Fruit fly (Drosophila melanogaster) whole organism, embryonic: Measurements from ENCODE around the gene Gcna.

Experiments used
- ATbp ChIP-seq: fragments of 200-800 bp; sonication (Bioruptor generic); optimal IDR thresholded peaks from 2 replicates; lab custom pipeline; 2017; ENCODE audit warnings: missing biosample characterization, mild to moderate bottlenecking, missing genetic modification characterization, missing genetic modification reagents
- CG10431 ChIP-seq: fragments of 200-800 bp; sonication (Bioruptor generic); optimal IDR thresholded peaks from 3 replicates; lab custom pipeline; 2018; ENCODE audit warnings: missing biosample characterization, mild to moderate bottlenecking, missing genetic modification characterization
- CG10543 ChIP-seq: fragments of 200-800 bp; sonication (Bioruptor generic); optimal IDR thresholded peaks from 3 replicates; lab custom pipeline; 2017; ENCODE audit warnings: missing biosample characterization, mild to moderate bottlenecking, missing genetic modification characterization, moderate library complexity
- CG11456 ChIP-seq: fragments of 200-800 bp; sonication (Bioruptor generic); IDR thresholded peaks from 3 replicates; pipeline ENCODE4 v1.3.6; 2022; ENCODE audit warnings: missing biosample characterization, missing genetic modification characterization
- CG12155 ChIP-seq: fragments of 200-800 bp; sonication (Bioruptor generic); optimal IDR thresholded peaks from 3 replicates; lab custom pipeline; 2016; ENCODE audit warnings: missing biosample characterization, missing genetic modification characterization
- CG12391 ChIP-seq: fragments of 200-800 bp; sonication (Bioruptor generic); optimal IDR thresholded peaks from 3 replicates; lab custom pipeline; 2018; ENCODE audit warnings: missing biosample characterization, mild to moderate bottlenecking, missing genetic modification characterization, moderate library complexity
- CG13287 ChIP-seq: fragments of 200-800 bp; sonication (Bioruptor generic); IDR thresholded peaks from 2 replicates; pipeline ENCODE4 v1.3.6; 2022; ENCODE audit warnings: missing biosample characterization, missing genetic modification characterization; ENCODE audit not compliant: partially characterized antibody
- CG13296 ChIP-seq: fragments of 200-800 bp; sonication (Bioruptor generic); optimal IDR thresholded peaks from 3 replicates; lab custom pipeline; 2018; ENCODE audit warnings: missing biosample characterization, mild to moderate bottlenecking, missing genetic modification characterization
- CG13624 ChIP-seq: fragments of 200-800 bp; sonication (Bioruptor generic); optimal IDR thresholded peaks from 2 replicates; lab custom pipeline; 2016; ENCODE audit warnings: missing biosample characterization, missing genetic modification characterization
- CG14965 ChIP-seq: fragments of 200-800 bp; sonication (Bioruptor generic); optimal IDR thresholded peaks from 2 replicates; lab custom pipeline; 2016; ENCODE audit warnings: missing biosample characterization, missing genetic modification characterization, borderline replicate concordance
- CG15514 ChIP-seq: fragments of 200-800 bp; sonication (Bioruptor generic); optimal IDR thresholded peaks from 3 replicates; lab custom pipeline; 2017; ENCODE audit warnings: missing biosample characterization, missing genetic modification characterization, mild to moderate bottlenecking, moderate library complexity, missing genetic modification reagents
- CG1647 ChIP-seq: fragments of 200-800 bp; sonication (Bioruptor generic); optimal IDR thresholded peaks from 3 replicates; lab custom pipeline; 2016; ENCODE audit warnings: missing biosample characterization, missing genetic modification characterization
- CG1792 ChIP-seq: fragments of 200-800 bp; sonication (Bioruptor generic); optimal IDR thresholded peaks from 2 replicates; lab custom pipeline; 2016; ENCODE audit warnings: missing biosample characterization, missing genetic modification characterization
- CG18599 ChIP-seq: fragments of 200-800 bp; sonication (Bioruptor generic); optimal IDR thresholded peaks from 3 replicates; lab custom pipeline; 2017; ENCODE audit warnings: missing biosample characterization, missing genetic modification characterization, mild to moderate bottlenecking, moderate library complexity, missing genetic modification reagents
- CG2199 ChIP-seq: fragments of 200-800 bp; sonication (Bioruptor generic); IDR thresholded peaks from 3 replicates; pipeline ENCODE4 v1.3.6; 2022; ENCODE audit warnings: missing biosample characterization, missing genetic modification characterization
- CG2712 ChIP-seq: fragments of 200-800 bp; optimal IDR thresholded peaks from 3 replicates; lab custom pipeline; 2019; ENCODE audit warnings: missing biosample characterization, mild to moderate bottlenecking, missing genetic modification characterization, moderate library complexity
- CG32767 ChIP-seq: fragments of 200-800 bp; sonication (Bioruptor generic); IDR thresholded peaks from 2 replicates; pipeline ENCODE4 v1.3.6; 2022; ENCODE audit warnings: missing biosample characterization, missing genetic modification characterization
- CG42726 ChIP-seq: fragments of 200-800 bp; sonication (Bioruptor generic); IDR thresholded peaks from 2 replicates; pipeline ENCODE4 v1.3.6; 2022; ENCODE audit warnings: missing biosample characterization, missing genetic modification characterization; ENCODE audit not compliant: partially characterized antibody
- CG7987 ChIP-seq: fragments of 200-800 bp; sonication (Bioruptor generic); optimal IDR thresholded peaks from 2 replicates; lab custom pipeline; 2018; ENCODE audit warnings: missing biosample characterization, mild to moderate bottlenecking, missing genetic modification characterization, moderate library complexity
- CG8089 ChIP-seq: fragments of 200-800 bp; sonication (Bioruptor generic); optimal IDR thresholded peaks from 3 replicates; lab custom pipeline; 2016; ENCODE audit warnings: missing biosample characterization, missing genetic modification characterization
- CG8924 ChIP-seq: fragments of 200-800 bp; optimal IDR thresholded peaks from 3 replicates; lab custom pipeline; 2019; ENCODE audit warnings: missing biosample characterization, mild to moderate bottlenecking, missing genetic modification characterization, moderate library complexity
- CHES-1-like ChIP-seq: fragments of 200-800 bp; sonication (Bioruptor generic); optimal IDR thresholded peaks from 2 replicates; lab custom pipeline; 2016; ENCODE audit warnings: missing biosample characterization, missing genetic modification characterization
- D19A ChIP-seq: fragments of 200-800 bp; optimal IDR thresholded peaks from 3 replicates; lab custom pipeline; 2019; ENCODE audit warnings: missing biosample characterization, mild to moderate bottlenecking, missing genetic modification characterization, moderate library complexity
- Dfd ChIP-seq, 2 experiments: fragments of >200 bp; optimal IDR thresholded peaks; 2 replicates each; lab custom pipeline; 2017; ENCODE audit warnings: missing biosample characterization in 2 of 2, missing genetic modification characterization in 2 of 2
- Hr51 ChIP-seq, 2 experiments: fragments of 200-800 bp; sonication (Bioruptor generic); optimal IDR thresholded peaks; 2 replicates in 1 of 2; 3 replicates in 1 of 2; lab custom pipeline; 2016 to 2018; ENCODE audit warnings: missing biosample characterization in 2 of 2, missing genetic modification characterization in 2 of 2, mild to moderate bottlenecking in 1 of 2, moderate library complexity in 1 of 2
- Lim3 ChIP-seq: fragments of 200-800 bp; sonication (Bioruptor generic); IDR thresholded peaks from 2 replicates; pipeline ENCODE4 v1.3.6; 2022; ENCODE audit warnings: missing biosample characterization, missing genetic modification characterization
- MESR4 ChIP-seq: fragments of 200-800 bp; sonication (Bioruptor generic); optimal IDR thresholded peaks from 2 replicates; lab custom pipeline; 2018; ENCODE audit warnings: missing biosample characterization, mild to moderate bottlenecking, missing genetic modification characterization, moderate library complexity
- NC2β ChIP-seq: fragments of 200-800 bp; sonication (Bioruptor generic); optimal IDR thresholded peaks from 2 replicates; lab custom pipeline; 2016; ENCODE audit warnings: missing biosample characterization, missing genetic modification characterization
- Oli ChIP-seq: fragments of 200-800 bp; sonication (Bioruptor generic); optimal IDR thresholded peaks from 2 replicates; lab custom pipeline; 2018; ENCODE audit warnings: missing biosample characterization, mild to moderate bottlenecking, missing genetic modification characterization, moderate library complexity
- Sox100B ChIP-seq: fragments of 200-800 bp; sonication (Bioruptor generic); optimal IDR thresholded peaks from 3 replicates; lab custom pipeline; 2018; ENCODE audit warnings: missing biosample characterization, mild to moderate bottlenecking, missing genetic modification characterization
- Stat92E ChIP-seq, 3 experiments: fragments of >200 bp in 2 of 3; fragments of 200-800 bp in 1 of 3; sonication (Bioruptor generic) in 1 of 3; optimal IDR thresholded peaks; 2 replicates each; lab custom pipeline; 2017 to 2019; ENCODE audit warnings: missing biosample characterization in 3 of 3, missing genetic modification characterization in 3 of 3, mild to moderate bottlenecking in 1 of 3, moderate library complexity in 1 of 3
- ab ChIP-seq: fragments of 200-800 bp; sonication (Bioruptor generic); optimal IDR thresholded peaks from 2 replicates; lab custom pipeline; 2016; ENCODE audit warnings: missing biosample characterization, missing genetic modification characterization
- abd-A ChIP-seq: fragments of 200-800 bp; sonication (Bioruptor generic); optimal IDR thresholded peaks from 3 replicates; lab custom pipeline; 2019; ENCODE audit warnings: missing biosample characterization, mild to moderate bottlenecking, missing genetic modification characterization, moderate library complexity
- ap ChIP-seq: fragments of 200-800 bp; sonication (Bioruptor generic); IDR thresholded peaks from 2 replicates; pipeline ENCODE4 v1.3.6; 2022; ENCODE audit warnings: missing biosample characterization, missing genetic modification characterization
- ara ChIP-seq: fragments of 200-800 bp; sonication (Bioruptor generic); IDR thresholded peaks from 2 replicates; pipeline ENCODE4 v1.3.6; 2022; ENCODE audit warnings: missing biosample characterization, missing genetic modification characterization
- ash1 ChIP-seq: fragments of 200-800 bp; sonication (Bioruptor generic); optimal IDR thresholded peaks from 2 replicates; lab custom pipeline; 2018; ENCODE audit warnings: missing biosample characterization, mild to moderate bottlenecking, missing genetic modification characterization
- cad ChIP-seq: fragments of >200 bp; optimal IDR thresholded peaks from 2 replicates; lab custom pipeline; 2017; ENCODE audit warnings: missing biosample characterization, missing genetic modification characterization
- cwo ChIP-seq: fragments of 200-800 bp; sonication (Bioruptor generic); optimal IDR thresholded peaks from 3 replicates; lab custom pipeline; 2017; ENCODE audit warnings: missing biosample characterization, missing genetic modification characterization, mild to moderate bottlenecking, moderate library complexity, missing genetic modification reagents
- da ChIP-seq: fragments of 200-800 bp; sonication (Bioruptor generic); optimal IDR thresholded peaks from 2 replicates; lab custom pipeline; 2016; ENCODE audit warnings: missing biosample characterization, missing genetic modification characterization
- dysf ChIP-seq: fragments of 200-800 bp; sonication (Bioruptor generic); IDR thresholded peaks from 3 replicates; pipeline ENCODE4 v1.3.6; 2022; ENCODE audit warnings: missing biosample characterization, missing genetic modification characterization
- gsb-n ChIP-seq: fragments of 200-800 bp; sonication (Bioruptor generic); optimal IDR thresholded peaks from 3 replicates; lab custom pipeline; 2018; ENCODE audit warnings: missing biosample characterization, mild to moderate bottlenecking, missing genetic modification characterization
- h ChIP-seq: fragments of >200 bp; optimal IDR thresholded peaks from 2 replicates; lab custom pipeline; 2017
- her ChIP-seq: fragments of 200-800 bp; sonication (Bioruptor generic); optimal IDR thresholded peaks from 2 replicates; lab custom pipeline; 2016; ENCODE audit warnings: missing biosample characterization, missing genetic modification characterization
- hth ChIP-seq: fragments of >200 bp; optimal IDR thresholded peaks from 2 replicates; lab custom pipeline; 2017; ENCODE audit warnings: inconsistent platforms
- kay ChIP-seq: fragments of 200-800 bp; sonication (Bioruptor generic); optimal IDR thresholded peaks from 2 replicates; lab custom pipeline; 2016; ENCODE audit warnings: missing biosample characterization, missing genetic modification characterization
- ken ChIP-seq: fragments of 200-800 bp; sonication (Bioruptor generic); IDR thresholded peaks from 3 replicates; pipeline ENCODE4 v1.3.6; 2022; ENCODE audit warnings: missing biosample characterization, missing genetic modification characterization
- luna ChIP-seq: fragments of 200-800 bp; sonication (Bioruptor generic); optimal IDR thresholded peaks from 2 replicates; lab custom pipeline; 2016; ENCODE audit warnings: missing biosample characterization, missing genetic modification characterization
- onecut ChIP-seq: fragments of 200-800 bp; sonication (Bioruptor generic); IDR thresholded peaks from 2 replicates; pipeline ENCODE4 v1.3.6; 2022; ENCODE audit warnings: missing biosample characterization, missing genetic modification characterization
- sug ChIP-seq: fragments of 200-800 bp; optimal IDR thresholded peaks from 2 replicates; lab custom pipeline; 2019; ENCODE audit warnings: missing biosample characterization, mild to moderate bottlenecking, missing genetic modification characterization, moderate library complexity
- tap ChIP-seq: fragments of 200-800 bp; optimal IDR thresholded peaks from 3 replicates; lab custom pipeline; 2019; ENCODE audit warnings: missing biosample characterization, mild to moderate bottlenecking, missing genetic modification characterization, moderate library complexity
- ttk ChIP-seq: fragments of 200-800 bp; sonication (Bioruptor generic); IDR thresholded peaks from 2 replicates; pipeline ENCODE4 v2.1.2; 2022; ENCODE audit warnings: missing biosample characterization, missing genetic modification characterization

Gene Gcna

DNA sequence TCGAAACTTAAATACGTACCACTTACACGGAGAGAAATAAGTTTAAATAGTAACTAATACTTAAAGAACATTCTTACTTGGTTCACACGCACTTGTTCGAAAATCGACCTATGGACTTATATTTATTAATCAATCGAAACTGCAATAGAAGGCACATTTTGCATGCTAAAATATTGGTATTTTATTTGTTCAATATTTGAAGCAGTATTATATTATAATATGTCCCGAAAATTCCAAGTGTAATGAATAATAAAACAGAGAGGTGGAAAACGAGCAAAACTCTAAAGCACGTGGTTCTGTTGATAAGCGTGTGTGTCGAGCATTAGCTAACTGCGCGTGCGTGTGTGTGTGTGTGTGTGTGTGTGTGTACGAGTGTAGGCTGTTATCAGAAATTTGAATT, 15.7 kb downstream of the Gcna start (continued):
- TF ChIP-seq CG8089 (GFP tag; lab: Kevin White, UChicago) (peak; percentile 44), CG18599 (GFP tag; lab: Kevin White, UChicago) (peak; percentile 96), Stat92E (GFP tag; optimal IDR thresholded peaks at IDR 0.05; lab: Kevin White, UChicago) (no peak), ken (GFP tag; lab: Robert Waterston, UW) (peak; percentile 54; the same call in 1 of the 3 replicates), her (GFP tag; lab: Kevin White, UChicago) (peak; percentile 58), ap (GFP tag; lab: Robert Waterston, UW) (no peak), CG7987 (GFP tag; lab: Kevin White, UChicago) (peak; percentile 77), CG15514 (GFP tag; lab: Kevin White, UChicago) (peak; percentile 85), CG12391 (tag; lab: Kevin White, UChicago) (peak; percentile 89), CG13287 (GFP tag; lab: Robert Waterston, UW) (no peak), CG1647 (GFP tag; lab: Kevin White, UChicago) (peak; percentile 79), ash1 (peak; percentile 46), sug (peak; percentile 94), CG2199 (GFP tag; lab: Robert Waterston, UW) (no peak), MESR4 (GFP tag; lab: Kevin White, UChicago) (peak; percentile 37), h (lab: Kevin White, UChicago) (no peak), dysf (GFP tag; lab: Robert Waterston, UW) (peak; percentile 87), CG42726 (no peak), CG10543 (peak; percentile 91), Dfd (GFP tag; optimal IDR thresholded peaks at IDR 0.05; lab: Kevin White, UChicago) (peak in 1 of 2 experiments; percentile 62), CG1792 (peak; percentile 58), tap (peak; percentile 80), kay (peak; percentile 90), Lim3 (GFP tag; lab: Robert Waterston, UW) (no peak), gsb-n (tag; lab: Kevin White, UChicago) (peak; percentile 64), CG11456 (GFP tag; lab: Robert Waterston, UW) (peak; percentile 83), luna (no peak), CG32767 (GFP tag; lab: Robert Waterston, UW) (peak; percentile 48), ara (peak; percentile 56; the same call in 1 of the 2 replicates), CG8924 (tag; lab: Kevin White, UChicago) (peak; percentile 93), cwo (GFP tag; lab: Kevin White, UChicago) (peak; percentile 99), CG10431 (no peak), cad (no peak), ATbp (GFP tag; lab: Kevin White, UChicago) (peak; percentile 72), hth (lab: Kevin White, UChicago) (no peak), CG13296 (GFP tag; lab: Kevin White, UChicago) (peak; percentile 93), CG12155 (GFP tag; lab: Kevin White, UChicago) (peak; percentile 87), abd-A (peak; percentile 83), Hr51 (GFP tag; optimal IDR thresholded peaks at IDR 0.05; lab: Kevin White, UChicago) (peak; percentile 76 to 89), ab (GFP tag; lab: Kevin White, UChicago) (peak; percentile 47), CG13624 (GFP tag; lab: Kevin White, UChicago) (peak; percentile 75), Oli (tag; lab: Kevin White, UChicago) (peak; percentile 85), CHES-1-like (GFP tag; lab: Kevin White, UChicago) (peak; percentile 72), Sox100B (GFP tag; lab: Kevin White, UChicago) (peak; percentile 81), ttk (GFP tag; lab: Robert Waterston, UW) (peak; percentile 45; the same call in 1 of the 2 replicates), CG2712 (tag; lab: Kevin White, UChicago) (peak; percentile 85), D19A (peak; percentile 81), CG14965 (GFP tag; lab: Kevin White, UChicago) (no peak), da (GFP tag; lab: Kevin White, UChicago) (peak; percentile 14), onecut (peak; percentile 49; the same call in 1 of the 2 replicates), NC2β (GFP tag; lab: Kevin White, UChicago) (peak; percentile 51)
